Worm (Caenorhabditis elegans) whole organism, L1 larva: ENCODE measurements around the gene spp-12.

Experiments
- ama-1 ChIP-seq: fragments of 150-350 bp; optimal IDR thresholded peaks from 2 replicates; lab custom pipeline; 2014
- fos-1 ChIP-seq: fragments of 150-350 bp; optimal IDR thresholded peaks from 2 replicates; lab custom pipeline; 2014; ENCODE audit warnings: missing biosample characterization, missing genetic modification characterization
- lsy-2 ChIP-seq, 2 experiments: fragments of 150-350 bp; optimal IDR thresholded peaks; 2 replicates each; lab custom pipeline; 2014; ENCODE audit warnings: missing biosample characterization in 2 of 2, missing genetic modification characterization in 2 of 2
- mep-1 ChIP-seq: fragments of 150-350 bp; optimal IDR thresholded peaks from 2 replicates; lab custom pipeline; 2014; ENCODE audit warnings: missing biosample characterization, missing genetic modification characterization
- unc-62 ChIP-seq: fragments of 150-350 bp; optimal IDR thresholded peaks from 2 replicates; lab custom pipeline; 2014; ENCODE audit warnings: missing biosample characterization, missing genetic modification reagents, missing genetic modification characterization

- no peak for TF ChIP-seq mep-1 (tag; lab: Kevin White, UChicago)
- TF ChIP-seq ama-1 (lab: Kevin White, UChicago): no peak
- TF ChIP-seq unc-62: no peak
- no peak for TF ChIP-seq fos-1 (tag; lab: Kevin White, UChicago)
- TF ChIP-seq lsy-2 (tag; optimal IDR thresholded peaks at IDR 0.05; lab: Kevin White, UChicago): peak in 1 of 2 experiments; percentile 41
Measured at ce11 chrV:13880163-13880562, 9.5 kb upstream of the spp-12 start.
